Worm (Caenorhabditis elegans) whole organism, L4/young adult: Measurements from ENCODE around the gene F42A9.17.

Experiments used
- W03F9.2 ChIP-seq: fragments of 150-350 bp; optimal IDR thresholded peaks from 2 replicates; lab custom pipeline; 2014; ENCODE audit warnings: missing biosample characterization, missing genetic modification characterization
- dao-5 ChIP-seq: sonication (generic microtip); optimal IDR thresholded peaks from 2 replicates; lab custom pipeline; 2016; ENCODE audit warnings: missing genotype, missing genetic modification characterization, moderate library complexity, missing compliant biosample characterization
- him-1 ChIP-seq: sonication (generic microtip); optimal IDR thresholded peaks from 2 replicates; lab custom pipeline; 2016; ENCODE audit warnings: missing genotype, missing genetic modification reagents, missing genetic modification characterization, missing compliant biosample characterization

DNA sequence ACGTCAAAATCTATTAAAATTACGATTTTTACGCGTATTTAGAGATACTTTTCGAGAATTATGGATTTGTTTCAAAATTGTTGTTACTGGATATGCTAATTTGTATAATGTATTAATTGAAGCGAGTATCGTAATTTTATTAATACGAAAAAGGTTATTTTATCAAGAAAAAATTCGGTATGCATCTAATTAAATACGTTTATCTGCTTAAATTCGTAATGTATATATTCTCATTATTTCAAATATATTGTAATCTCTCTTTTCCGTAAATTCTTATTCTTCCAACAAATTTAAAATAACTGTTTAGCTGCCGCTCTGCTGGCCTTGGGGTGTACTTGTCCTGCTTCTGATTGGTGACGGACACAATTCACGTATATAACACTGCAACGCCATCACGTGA is 19.3 kb upstream of the F42A9.17 start, which contains the start of gene dgk-4:
- TF ChIP-seq dao-5 (tag; lab: Kevin White, UChicago) (no peak), W03F9.2 (tag; lab: Kevin White, UChicago) (no peak), him-1 (tag; lab: Kevin White, UChicago) (no peak)
